Worm (Caenorhabditis elegans): ENCODE measurements around the gene ndua-5.
A peak's percentile ranks its signal among the peaks of the same experiment; 100 is the strongest.

The ndua-5 gene

DNA sequence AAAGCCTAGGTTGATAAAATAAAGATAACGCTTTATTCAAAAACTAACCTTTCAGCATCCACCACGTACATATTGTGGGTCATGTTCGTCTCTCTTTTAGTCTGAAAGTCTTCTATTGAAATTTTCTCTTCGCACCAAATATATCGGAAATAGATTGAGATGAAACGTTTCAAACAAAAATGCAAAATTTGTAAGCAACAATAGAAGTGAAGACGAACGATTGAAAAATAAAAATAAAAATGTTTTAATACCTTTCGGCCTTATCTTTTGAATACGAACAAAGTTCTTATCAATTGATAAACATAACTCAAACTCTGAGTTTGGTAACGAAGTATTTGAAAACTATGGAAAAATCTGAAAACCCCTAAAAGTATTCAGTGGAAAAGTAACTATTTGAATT lies 8.4 kb upstream of the ndua-5 start, which contains the start of gene F56H11.2:
Gene F56H11.2, minus strand, starts transcription at position 101 of the 400 bp plus-strand sequence.
- no peak for TF ChIP-seq hmg-1.1 (GFP tag; IDR thresholded peaks at IDR 0.05)
- TF ChIP-seq lin-38 (GFP tag; IDR thresholded peaks at IDR 0.05): no peak
- no peak for TF ChIP-seq egl-43 (GFP tag; IDR thresholded peaks at IDR 0.05)
- TF ChIP-seq dmd-6 (GFP tag; IDR thresholded peaks at IDR 0.05): no peak
- no peak for TF ChIP-seq php-3 (GFP tag; IDR thresholded peaks at IDR 0.05)
- no peak for TF ChIP-seq daf-16 (GFP tag; optimal IDR thresholded peaks at IDR 0.05)
- peak; percentile 20 for TF ChIP-seq daf-16 (tag; optimal IDR thresholded peaks at IDR 0.05)
- TF ChIP-seq lim-7 (GFP tag; IDR thresholded peaks at IDR 0.05): no peak
- TF ChIP-seq jun-1 (tag; optimal IDR thresholded peaks at IDR 0.05): no peak

- TF ChIP-seq ceh-28 (tag; optimal IDR thresholded peaks at IDR 0.05): no peak
- TF ChIP-seq dmd-8 (GFP tag; IDR thresholded peaks at IDR 0.05): no peak
- TF ChIP-seq mes-2 (tag; optimal IDR thresholded peaks at IDR 0.05; ENCODE audit: poor library complexity, severe bottlenecking): no peak
- TF ChIP-seq lim-7 (GFP tag; IDR thresholded peaks at IDR 0.05): 0 out of 2 replicates have a peak, but pooled peaks have one; percentile 14
- no peak for TF ChIP-seq vab-7 (GFP tag; IDR thresholded peaks at IDR 0.05)
- TF ChIP-seq ZK546.5 (tag; optimal IDR thresholded peaks at IDR 0.05): no peak
- TF ChIP-seq unc-130 (GFP tag; optimal IDR thresholded peaks at IDR 0.05): no peak
- TF ChIP-seq Y48G9A.11 (GFP tag; IDR thresholded peaks at IDR 0.05): no peak
- TF ChIP-seq ctbp-1 (GFP tag; IDR thresholded peaks at IDR 0.05): no peak
- no peak for TF ChIP-seq hlh-30 (tag; optimal IDR thresholded peaks at IDR 0.05; ENCODE audit: insufficient read depth)
- no peak for TF ChIP-seq ztf-11 (tag; optimal IDR thresholded peaks at IDR 0.05)
- peak in 1 of 2 experiments; percentile 39 for TF ChIP-seq unc-62 (GFP tag; optimal IDR thresholded peaks at IDR 0.05 in 1 of 2)
- no peak for TF ChIP-seq unc-62 (tag; optimal IDR thresholded peaks at IDR 0.05)
- TF ChIP-seq mep-1 (tag; optimal IDR thresholded peaks at IDR 0.05): peak; percentile 35
- TF ChIP-seq Y75B8A.6 (GFP tag; IDR thresholded peaks at IDR 0.05): no peak
- no peak for TF ChIP-seq lin-1 (GFP tag; IDR thresholded peaks at IDR 0.05)
- TF ChIP-seq lin-15B (tag; optimal IDR thresholded peaks at IDR 0.05): no peak
- no peak for TF ChIP-seq ceh-44 (GFP tag; IDR thresholded peaks at IDR 0.05)
- no peak for TF ChIP-seq nhr-28 (tag; optimal IDR thresholded peaks at IDR 0.05)
- TF ChIP-seq spr-3 (GFP tag; optimal IDR thresholded peaks at IDR 0.05): peak; percentile 55
- no peak for TF ChIP-seq F37D6.2 (tag; optimal IDR thresholded peaks at IDR 0.05)
- peak; percentile 36 for TF ChIP-seq nhr-25 (tag; optimal IDR thresholded peaks at IDR 0.05; ENCODE audit: borderline replicate concordance, insufficient read depth)
- no peak for TF ChIP-seq F26F4.8 (GFP tag; conservative IDR thresholded peaks at IDR 0.05)
- TF ChIP-seq Y5F2A.4 (GFP tag; optimal IDR thresholded peaks at IDR 0.05): no peak
- TF ChIP-seq saeg-2 (GFP tag; IDR thresholded peaks at IDR 0.05): no peak
- no peak for TF ChIP-seq nhr-76 (tag; optimal IDR thresholded peaks at IDR 0.05)
- no peak for TF ChIP-seq D1046.2 (GFP tag; IDR thresholded peaks at IDR 0.05)
- TF ChIP-seq F10B5.3 (tag; optimal IDR thresholded peaks at IDR 0.05): no peak
- TF ChIP-seq dve-1 (tag; optimal IDR thresholded peaks at IDR 0.05; ENCODE audit: insufficient read depth): no peak
- TF ChIP-seq zip-2 (tag; optimal IDR thresholded peaks at IDR 0.05): no peak
- no peak for TF ChIP-seq mxl-2 (GFP tag; conservative IDR thresholded peaks at IDR 0.05)
- TF ChIP-seq nhr-102 (tag; optimal IDR thresholded peaks at IDR 0.05): no peak
- TF ChIP-seq unc-39 (tag; optimal IDR thresholded peaks at IDR 0.05): no peak
- no peak for TF ChIP-seq tag-97 (GFP tag; IDR thresholded peaks at IDR 0.05)
- TF ChIP-seq ZK337.2 (GFP tag; IDR thresholded peaks at IDR 0.05): no peak
- TF ChIP-seq cey-2 (tag; optimal IDR thresholded peaks at IDR 0.05; ENCODE audit: borderline replicate concordance, insufficient read depth): no peak
- TF ChIP-seq arid-1 (GFP tag; conservative IDR thresholded peaks at IDR 0.05): no peak
- no peak for TF ChIP-seq dmd-6 (GFP tag; IDR thresholded peaks at IDR 0.05)
- TF ChIP-seq aha-1 (tag): peak; percentile 97
- TF ChIP-seq nhr-77 (tag; optimal IDR thresholded peaks at IDR 0.05): no peak
- peak; percentile 26; the same call in 1 of the 2 replicates for TF ChIP-seq T26A8.4 (GFP tag; IDR thresholded peaks at IDR 0.05)
- peak; percentile 20 for TF ChIP-seq ama-1 (optimal IDR thresholded peaks at IDR 0.05)
- TF ChIP-seq nhr-11 (tag; optimal IDR thresholded peaks at IDR 0.05): no peak
- no peak for TF ChIP-seq daf-8 (GFP tag; IDR thresholded peaks at IDR 0.05)
Measured at ce11 chrIV:9530768-9531167, 6.1 kb upstream of the ndua-5 start.

All from whole organism, L4 larva.